Fruit fly (Drosophila melanogaster) whole organism, prepupa: ENCODE data around the gene brat.

Experiments used
- Blimp-1 ChIP-seq: fragments of 200-800 bp; sonication (Bioruptor generic); optimal IDR thresholded peaks from 3 replicates; lab custom pipeline; 2017; ENCODE audit warnings: missing biosample characterization, missing genetic modification characterization, mild to moderate bottlenecking, moderate library complexity, missing genetic modification reagents
- CG10669 ChIP-seq: fragments of 200-800 bp; sonication (Bioruptor generic); optimal IDR thresholded peaks from 3 replicates; lab custom pipeline; 2018; ENCODE audit warnings: missing biosample characterization, mild to moderate bottlenecking, missing genetic modification characterization, moderate library complexity
- CG11294 ChIP-seq: fragments of 200-800 bp; sonication (Bioruptor generic); IDR thresholded peaks from 2 replicates; pipeline ENCODE4 v1.3.6; 2022; ENCODE audit warnings: missing biosample characterization, missing genetic modification characterization
- CG11762 ChIP-seq: fragments of 200-800 bp; sonication (Bioruptor generic); optimal IDR thresholded peaks from 3 replicates; lab custom pipeline; 2016; ENCODE audit warnings: missing biosample characterization, missing genetic modification characterization; ENCODE audit not compliant: insufficient read depth
- CG1621 ChIP-seq: fragments of 200-800 bp; sonication (Bioruptor generic); optimal IDR thresholded peaks from 3 replicates; lab custom pipeline; 2018; ENCODE audit warnings: missing biosample characterization, mild to moderate bottlenecking, missing genetic modification characterization
- CG32006 ChIP-seq: fragments of 200-800 bp; sonication (Bioruptor generic); optimal IDR thresholded peaks from 3 replicates; lab custom pipeline; 2017; ENCODE audit warnings: missing biosample characterization, mild to moderate bottlenecking, missing genetic modification characterization
- CG4318 ChIP-seq: fragments of 200-800 bp; sonication (Bioruptor generic); optimal IDR thresholded peaks from 3 replicates; lab custom pipeline; 2017; ENCODE audit warnings: missing biosample characterization, mild to moderate bottlenecking, missing genetic modification characterization
- CG6276 ChIP-seq: fragments of 200-800 bp; sonication (Bioruptor generic); optimal IDR thresholded peaks from 2 replicates; lab custom pipeline; 2017; ENCODE audit warnings: missing biosample characterization, mild to moderate bottlenecking, missing genetic modification characterization
- CG6808 ChIP-seq: fragments of 200-800 bp; sonication (Bioruptor generic); optimal IDR thresholded peaks from 3 replicates; lab custom pipeline; 2017; ENCODE audit warnings: missing biosample characterization, missing genetic modification characterization, mild to moderate bottlenecking, moderate library complexity, missing genetic modification reagents
- CG6854 ChIP-seq: fragments of 200-800 bp; sonication (Bioruptor generic); optimal IDR thresholded peaks from 2 replicates; lab custom pipeline; 2017; ENCODE audit warnings: missing biosample characterization, mild to moderate bottlenecking, missing genetic modification characterization
- CG7368 ChIP-seq: fragments of 200-800 bp; sonication (Bioruptor generic); optimal IDR thresholded peaks from 3 replicates; lab custom pipeline; 2016; ENCODE audit warnings: missing biosample characterization, missing genetic modification characterization
- CG8119 ChIP-seq: fragments of 200-800 bp; sonication (Bioruptor generic); IDR thresholded peaks from 3 replicates; pipeline ENCODE4 v1.3.6; 2022; ENCODE audit warnings: missing biosample characterization, missing genetic modification characterization
- CG8319 ChIP-seq: fragments of 200-800 bp; sonication (Bioruptor generic); optimal IDR thresholded peaks from 3 replicates; lab custom pipeline; 2016; ENCODE audit warnings: missing biosample characterization, missing genetic modification characterization
- CG8632 ChIP-seq: fragments of 200-800 bp; sonication (Bioruptor generic); optimal IDR thresholded peaks from 3 replicates; lab custom pipeline; 2016; ENCODE audit warnings: missing biosample characterization, missing genetic modification characterization
- Eip75B ChIP-seq: fragments of 200-800 bp; sonication (Bioruptor generic); optimal IDR thresholded peaks from 3 replicates; lab custom pipeline; 2016; ENCODE audit warnings: missing biosample characterization, missing genetic modification characterization
- Eip78C ChIP-seq: fragments of 200-800 bp; sonication (Bioruptor generic); peaks from one replicate; lab custom pipeline; 2016; ENCODE audit warnings: missing biosample characterization, missing genetic modification characterization
- Eip93F ChIP-seq: fragments of 200-800 bp; sonication (Bioruptor generic); optimal IDR thresholded peaks from 2 replicates; lab custom pipeline; 2016; ENCODE audit warnings: missing biosample characterization, mild to moderate bottlenecking, missing genetic modification characterization
- Gug ChIP-seq: fragments of 200-800 bp; sonication (Bioruptor generic); IDR thresholded peaks from 2 replicates; pipeline ENCODE4 v1.3.6; 2022; ENCODE audit warnings: missing biosample characterization, missing genetic modification characterization
- Hr38 ChIP-seq: sonication (Bioruptor generic); optimal IDR thresholded peaks from 2 replicates; lab custom pipeline; 2016; ENCODE audit warnings: missing biosample characterization, missing genetic modification characterization
- Hr39 ChIP-seq: fragments of 200-800 bp; sonication (Bioruptor generic); optimal IDR thresholded peaks from 2 replicates; lab custom pipeline; 2016; ENCODE audit warnings: missing biosample characterization, missing genetic modification characterization
- Hr4 ChIP-seq: fragments of 200-800 bp; sonication (Bioruptor generic); optimal IDR thresholded peaks from 3 replicates; lab custom pipeline; 2016; ENCODE audit warnings: missing biosample characterization, missing genetic modification characterization
- Lpt ChIP-seq: fragments of 200-800 bp; sonication (Bioruptor generic); optimal IDR thresholded peaks from 3 replicates; lab custom pipeline; 2016; ENCODE audit warnings: missing biosample characterization, missing genetic modification characterization
- Met ChIP-seq: fragments of 200-800 bp; sonication (Bioruptor generic); optimal IDR thresholded peaks from 3 replicates; lab custom pipeline; 2016; ENCODE audit warnings: missing biosample characterization, missing genetic modification characterization
- OdsH ChIP-seq: fragments of 200-800 bp; sonication (Bioruptor generic); optimal IDR thresholded peaks from 3 replicates; lab custom pipeline; 2016; ENCODE audit warnings: missing biosample characterization, missing genetic modification characterization
- Smox ChIP-seq: fragments of 200-800 bp; sonication (Bioruptor generic); optimal IDR thresholded peaks from 3 replicates; lab custom pipeline; 2016; ENCODE audit warnings: missing biosample characterization, missing genetic modification characterization
- Sox102F ChIP-seq: fragments of 200-800 bp; sonication (Bioruptor generic); optimal IDR thresholded peaks from 2 replicates; lab custom pipeline; 2016; ENCODE audit warnings: missing biosample characterization, mild to moderate bottlenecking, missing genetic modification characterization
- Sox14 ChIP-seq: fragments of 200-800 bp; sonication (Bioruptor generic); optimal IDR thresholded peaks from 3 replicates; lab custom pipeline; 2016; ENCODE audit warnings: missing biosample characterization, missing genetic modification characterization
- Sox15 ChIP-seq: fragments of 200-800 bp; sonication (Bioruptor generic); optimal IDR thresholded peaks from 3 replicates; lab custom pipeline; 2016; ENCODE audit warnings: missing biosample characterization, missing genetic modification characterization
- achi ChIP-seq: fragments of 200-800 bp; sonication (Bioruptor generic); optimal IDR thresholded peaks from 3 replicates; lab custom pipeline; 2016; ENCODE audit warnings: missing biosample characterization, missing genetic modification characterization
- acj6 ChIP-seq: fragments of 200-800 bp; sonication (Bioruptor generic); optimal IDR thresholded peaks from 3 replicates; lab custom pipeline; 2016; ENCODE audit warnings: missing biosample characterization, missing genetic modification characterization
- cyc ChIP-seq: fragments of 200-800 bp; sonication (Bioruptor generic); optimal IDR thresholded peaks from 3 replicates; lab custom pipeline; 2016; ENCODE audit warnings: missing biosample characterization, missing genetic modification characterization
- dac ChIP-seq: fragments of 200-800 bp; sonication (Bioruptor generic); optimal IDR thresholded peaks from 2 replicates; lab custom pipeline; 2017; ENCODE audit warnings: missing biosample characterization, mild to moderate bottlenecking, missing genetic modification characterization
- dsx ChIP-seq: fragments of 200-800 bp; optimal IDR thresholded peaks from 3 replicates; lab custom pipeline; 2019; ENCODE audit warnings: missing biosample characterization, mild to moderate bottlenecking, missing genetic modification characterization, moderate library complexity; ENCODE audit not compliant: poor library complexity, severe bottlenecking
- eg ChIP-seq: fragments of 200-800 bp; sonication (Bioruptor generic); IDR thresholded peaks from 3 replicates; pipeline ENCODE4 v1.3.6; 2022; ENCODE audit warnings: missing biosample characterization, missing genetic modification characterization
- esn ChIP-seq: fragments of 200-800 bp; sonication (Bioruptor generic); optimal IDR thresholded peaks from 2 replicates; lab custom pipeline; 2016; ENCODE audit warnings: missing biosample characterization, mild to moderate bottlenecking, missing genetic modification characterization, moderate library complexity
- fd59A ChIP-seq: fragments of 200-800 bp; sonication (Bioruptor generic); optimal IDR thresholded peaks from 2 replicates; lab custom pipeline; 2017; ENCODE audit warnings: missing biosample characterization, mild to moderate bottlenecking, missing genetic modification characterization, missing genetic modification reagents
- fkh ChIP-seq: fragments of 200-800 bp; sonication (Bioruptor generic); optimal IDR thresholded peaks from 3 replicates; lab custom pipeline; 2017; ENCODE audit warnings: missing biosample characterization, mild to moderate bottlenecking, missing genetic modification characterization, moderate library complexity
- net ChIP-seq: fragments of 200-800 bp; sonication (Bioruptor generic); optimal IDR thresholded peaks from 3 replicates; lab custom pipeline; 2016; ENCODE audit warnings: missing biosample characterization, missing genetic modification characterization
- salr ChIP-seq, 2 experiments: fragments of 200-800 bp; sonication (Bioruptor generic); optimal IDR thresholded peaks; 3 replicates each; lab custom pipeline; 2016 to 2018; ENCODE audit warnings: missing biosample characterization in 2 of 2, missing genetic modification characterization in 2 of 2, mild to moderate bottlenecking in 1 of 2
- spab ChIP-seq: fragments of 200-800 bp; sonication (Bioruptor generic); optimal IDR thresholded peaks from 2 replicates; lab custom pipeline; 2017; ENCODE audit warnings: missing biosample characterization, mild to moderate bottlenecking, missing genetic modification characterization, missing genetic modification reagents
- ss ChIP-seq, 2 experiments: fragments of 200-800 bp; sonication (Bioruptor generic); optimal IDR thresholded peaks; 2 replicates in 1 of 2; 3 replicates in 1 of 2; lab custom pipeline; 2017 to 2018; ENCODE audit warnings: mild to moderate bottlenecking in 2 of 2, missing biosample characterization in 2 of 2, missing genetic modification characterization in 2 of 2, moderate library complexity in 1 of 2
- svp ChIP-seq: fragments of 200-800 bp; sonication (Bioruptor generic); peaks from one replicate; lab custom pipeline; 2016; ENCODE audit warnings: missing biosample characterization, missing genetic modification characterization
- topi ChIP-seq: fragments of 200-800 bp; sonication (Bioruptor generic); optimal IDR thresholded peaks from 3 replicates; lab custom pipeline; 2016; ENCODE audit warnings: missing biosample characterization, missing genetic modification characterization
- vri ChIP-seq: fragments of 200-800 bp; sonication (Bioruptor generic); optimal IDR thresholded peaks from 3 replicates; lab custom pipeline; 2016; ENCODE audit warnings: missing biosample characterization, mild to moderate bottlenecking, missing genetic modification characterization

brat gene

DNA sequence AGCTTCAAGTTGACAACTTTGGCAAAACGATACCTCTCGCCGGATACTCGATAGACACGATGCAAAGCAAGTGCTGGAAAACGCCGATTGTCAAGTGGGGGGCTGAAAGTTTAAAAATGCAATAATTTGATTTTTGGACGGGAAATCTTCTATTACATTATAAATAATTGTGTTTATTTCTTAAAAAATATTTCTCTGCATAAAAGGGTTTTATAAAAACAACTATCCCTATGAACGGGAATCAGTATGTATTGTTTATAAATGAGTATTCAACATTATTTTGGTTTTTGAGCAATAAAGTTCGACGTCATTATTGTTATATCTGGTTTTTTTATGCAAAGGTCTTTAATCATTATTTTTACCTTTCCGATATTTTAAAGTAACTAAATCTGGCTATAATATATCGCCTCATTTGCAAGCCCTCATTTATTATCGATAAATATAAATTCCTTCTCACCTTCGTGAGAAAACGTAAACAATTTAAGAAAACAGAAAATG is 1.7 kb upstream of the brat start, which contains the start of the genes AsnRS and DCTN6-p27 (continued):
- peak; percentile 53 for TF ChIP-seq CG8632 (GFP tag; lab: Kevin White, UChicago)
- no peak for TF ChIP-seq OdsH (GFP tag; lab: Kevin White, UChicago)
- TF ChIP-seq acj6 (GFP tag; lab: Kevin White, UChicago): peak; percentile 74
- TF ChIP-seq eg (GFP tag; lab: Robert Waterston, UW): peak; percentile 65; the same call in 2 of the 3 replicates
- TF ChIP-seq Smox (GFP tag; lab: Kevin White, UChicago): no peak
- TF ChIP-seq CG32006 (GFP tag; lab: Kevin White, UChicago): peak; percentile 46
- no peak for TF ChIP-seq Sox102F (GFP tag; lab: Kevin White, UChicago)
- TF ChIP-seq Eip75B (GFP tag; lab: Kevin White, UChicago): no peak
- TF ChIP-seq CG4318 (GFP tag; lab: Kevin White, UChicago): no peak
- TF ChIP-seq Hr38 (GFP tag; lab: Kevin White, UChicago): no peak
- peak; percentile 33 for TF ChIP-seq topi (GFP tag; lab: Kevin White, UChicago)
- peak; percentile 65 for TF ChIP-seq achi
- TF ChIP-seq CG6808 (GFP tag; lab: Kevin White, UChicago): no peak
- peak; percentile 31 for TF ChIP-seq dac (GFP tag; lab: Kevin White, UChicago)
- no peak for TF ChIP-seq dsx (GFP tag; lab: Kevin White, UChicago)
- TF ChIP-seq esn (GFP tag; lab: Kevin White, UChicago): peak; percentile 80
- no peak; the same call in 1 of the 2 replicates for TF ChIP-seq CG11294 (GFP tag; lab: Robert Waterston, UW)
- TF ChIP-seq Eip93F (GFP tag; lab: Kevin White, UChicago): peak; percentile 27
- no peak for TF ChIP-seq CG11762
- no peak for TF ChIP-seq CG10669
- peak; percentile 53 for TF ChIP-seq Sox15 (GFP tag; lab: Kevin White, UChicago)
- peak; percentile 71 for TF ChIP-seq Eip78C (GFP tag; lab: Kevin White, UChicago)
- no peak for TF ChIP-seq fd59A (GFP tag; lab: Kevin White, UChicago)
- TF ChIP-seq CG8319 (GFP tag; lab: Kevin White, UChicago): no peak
- TF ChIP-seq vri (GFP tag; lab: Kevin White, UChicago): no peak
- peak; percentile 70 for TF ChIP-seq Hr39
- no peak for TF ChIP-seq CG8119 (GFP tag; lab: Robert Waterston, UW)
- no peak for TF ChIP-seq ss (GFP tag; optimal IDR thresholded peaks at IDR 0.05; lab: Kevin White, UChicago)
- peak; percentile 36 for TF ChIP-seq CG6854 (GFP tag; lab: Kevin White, UChicago)

DNA sequence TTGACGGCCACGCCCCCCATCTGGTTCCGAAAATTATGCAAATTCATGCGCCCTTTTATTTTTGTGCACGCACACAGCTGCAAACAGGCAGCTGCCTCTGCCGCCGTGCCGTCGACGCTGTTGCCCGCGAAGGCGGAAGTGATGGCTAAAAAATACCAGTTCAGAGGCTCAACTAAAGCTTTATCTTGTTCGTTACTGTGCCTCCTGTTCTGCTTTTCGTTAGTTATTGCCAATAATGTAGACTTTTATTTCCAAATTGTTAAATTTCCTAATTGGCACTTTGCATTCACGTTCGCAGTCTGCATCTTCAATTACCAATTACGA is 712 bp downstream of the brat start:
- TF ChIP-seq CG11294 (GFP tag; lab: Robert Waterston, UW): no peak
- TF ChIP-seq Met (GFP tag; lab: Kevin White, UChicago): no peak
- 0 out of 3 replicates have a peak, but pooled peaks have one; percentile 4 for TF ChIP-seq eg (GFP tag; lab: Robert Waterston, UW)
- TF ChIP-seq Hr39: peak; percentile 2
- no peak for TF ChIP-seq CG11762
- TF ChIP-seq Eip78C (GFP tag; lab: Kevin White, UChicago): peak; percentile 60

DNA sequence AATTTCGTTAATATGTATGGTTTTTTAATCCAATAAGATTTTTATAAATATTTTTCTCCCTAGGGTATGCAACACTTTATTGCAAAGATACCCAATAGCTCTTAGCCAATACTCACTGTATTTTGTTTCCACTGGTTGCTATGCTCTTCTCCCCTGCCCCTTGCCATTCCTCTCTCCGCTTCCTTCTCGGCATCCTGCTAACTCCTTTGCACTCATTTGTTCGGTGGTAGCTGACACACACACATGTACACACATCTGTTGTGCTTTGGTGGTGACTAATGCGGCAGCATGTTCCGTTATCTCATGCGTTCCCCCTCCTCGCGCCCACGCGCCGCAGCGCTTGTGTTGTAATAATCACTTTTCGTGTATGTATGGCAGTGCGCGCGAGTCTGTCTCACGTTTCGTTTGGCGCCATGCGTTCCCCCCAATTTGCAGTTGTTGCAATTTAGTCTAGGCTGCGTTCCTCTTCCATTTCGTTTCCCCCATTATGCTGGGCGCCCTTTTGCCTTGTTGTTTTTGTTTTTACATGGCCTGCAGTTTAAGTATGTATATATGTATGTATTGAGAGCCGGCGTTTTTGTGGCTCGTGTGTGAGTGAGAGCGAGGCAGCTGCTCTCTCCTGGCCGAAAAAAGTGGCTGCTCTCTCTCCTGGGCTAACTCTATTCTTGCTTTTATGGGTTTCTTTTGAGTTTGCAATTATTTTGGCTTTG is 1.4 kb downstream of the brat start, which contains the start of gene Polr1D:
Gene Polr1D (minus strand): TSS at position 420 of the 710 bp plus-strand sequence.
- TF ChIP-seq fd59A (GFP tag; lab: Kevin White, UChicago): peak; percentile 20
- no peak for TF ChIP-seq CG10669
- TF ChIP-seq esn (GFP tag; lab: Kevin White, UChicago): peak; percentile 39
- TF ChIP-seq Eip78C (GFP tag; lab: Kevin White, UChicago): no peak
- no peak for TF ChIP-seq CG8632 (GFP tag; lab: Kevin White, UChicago)
- peak; percentile 34 for TF ChIP-seq CG1621 (tag; lab: Kevin White, UChicago)
- TF ChIP-seq net (GFP tag; lab: Kevin White, UChicago): no peak
- no peak for TF ChIP-seq Gug (GFP tag; lab: Robert Waterston, UW)
- TF ChIP-seq achi: peak; percentile 60
- no peak for TF ChIP-seq acj6 (GFP tag; lab: Kevin White, UChicago)
- peak; percentile 28 for TF ChIP-seq Blimp-1
- peak; percentile 50 for TF ChIP-seq Lpt (GFP tag; lab: Kevin White, UChicago)
- no peak for TF ChIP-seq fkh
- TF ChIP-seq CG6808 (GFP tag; lab: Kevin White, UChicago): peak; percentile 26
- peak; percentile 26 for TF ChIP-seq spab
- no peak for TF ChIP-seq CG6276 (GFP tag; lab: Kevin White, UChicago)
- no peak for TF ChIP-seq CG11294 (GFP tag; lab: Robert Waterston, UW)
- TF ChIP-seq cyc (GFP tag; lab: Kevin White, UChicago): peak; percentile 33
- TF ChIP-seq svp (GFP tag; lab: Kevin White, UChicago): peak; percentile 84
- TF ChIP-seq Sox15 (GFP tag; lab: Kevin White, UChicago): peak; percentile 9
- peak; percentile 43 for TF ChIP-seq Met (GFP tag; lab: Kevin White, UChicago)
- TF ChIP-seq salr (GFP tag; optimal IDR thresholded peaks at IDR 0.05; lab: Kevin White, UChicago): peak in 1 of 2 experiments; percentile 26
- TF ChIP-seq dsx (GFP tag; lab: Kevin White, UChicago): peak; percentile 48
- TF ChIP-seq CG7368 (GFP tag; lab: Kevin White, UChicago): no peak
- TF ChIP-seq Sox14: peak; percentile 10
- TF ChIP-seq Hr4 (GFP tag; lab: Kevin White, UChicago): peak; percentile 35
